Worm (Caenorhabditis elegans) whole organism, L1 larva: ENCODE data around the gene prdx-2.
A peak's percentile ranks its signal among the peaks of the same experiment; 100 is the strongest.

Experiments
- C16A3.4 ChIP-seq: fragments of 150-350 bp; optimal IDR thresholded peaks from 2 replicates; lab custom pipeline; 2014; ENCODE audit warnings: missing biosample characterization, missing genetic modification characterization
- C34B4.2 ChIP-seq: sonication (generic microtip); optimal IDR thresholded peaks from 2 replicates; lab custom pipeline; 2017; ENCODE audit warnings: mild to moderate bottlenecking, missing genetic modification characterization, missing compliant biosample characterization
- blmp-1 ChIP-seq: fragments of 150-350 bp; optimal IDR thresholded peaks from 2 replicates; lab custom pipeline; 2014; ENCODE audit warnings: missing biosample characterization, missing genetic modification characterization
- ceh-63 ChIP-seq: fragments of 200-800 bp; sonication (Bioruptor generic); optimal IDR thresholded peaks from 2 replicates; lab custom pipeline; 2018; ENCODE audit warnings: mild to moderate bottlenecking, missing genetic modification characterization, missing compliant biosample characterization
- ceh-8 ChIP-seq: fragments of 200-800 bp; sonication (Bioruptor generic); optimal IDR thresholded peaks from 2 replicates; lab custom pipeline; 2018; ENCODE audit warnings: mild to moderate bottlenecking, missing genetic modification characterization, moderate library complexity, missing compliant biosample characterization
- ceh-82 ChIP-seq, 3 experiments: fragments of 150-350 bp in 1 of 3; sonication (generic microtip) in 2 of 3; optimal IDR thresholded peaks; 2 replicates each; lab custom pipeline; 2014 to 2017; ENCODE audit warnings: missing biosample characterization in 3 of 3, missing genetic modification characterization in 3 of 3
- ces-1 ChIP-seq: fragments of 150-350 bp; optimal IDR thresholded peaks from 2 replicates; lab custom pipeline; 2014; ENCODE audit warnings: missing biosample characterization, missing genetic modification reagents, missing genetic modification characterization
- dpl-1 ChIP-seq, 3 experiments: fragments of 150-350 bp in 2 of 3; sonication (generic microtip) in 1 of 3; optimal IDR thresholded peaks; 2 replicates each; lab custom pipeline; 2014 to 2017; ENCODE audit warnings: missing biosample characterization in 3 of 3, missing genetic modification characterization in 3 of 3, missing genetic modification reagents in 3 of 3
- dsc-1 ChIP-seq: sonication (generic microtip); optimal IDR thresholded peaks from 2 replicates; lab custom pipeline; 2016; ENCODE audit warnings: mild to moderate bottlenecking, missing genetic modification characterization, missing compliant biosample characterization
- efl-1 ChIP-seq, 4 experiments: fragments of 150-350 bp; optimal IDR thresholded peaks in 3 of 4; peaks in 1 of 4; 1 replicate in 1 of 4; 2 replicates in 3 of 4; lab custom pipeline; 2014; ENCODE audit warnings: missing biosample characterization in 2 of 4, missing genetic modification characterization in 2 of 4, missing genetic modification reagents in 2 of 4
- egl-13 ChIP-seq: sonication (generic microtip); optimal IDR thresholded peaks from 2 replicates; lab custom pipeline; 2016; ENCODE audit warnings: missing genotype, missing genetic modification reagents, missing genetic modification characterization, missing compliant biosample characterization
- egl-27 ChIP-seq, 2 experiments: fragments of 150-350 bp in 1 of 2; sonication (generic microtip); optimal IDR thresholded peaks; 3 replicates each; lab custom pipeline; 2017 to 2018; ENCODE audit warnings: missing biosample characterization in 2 of 2, missing genetic modification characterization in 2 of 2, missing genetic modification reagents in 2 of 2
- elt-2 ChIP-seq: sonication (generic microtip); optimal IDR thresholded peaks from 2 replicates; lab custom pipeline; 2016; ENCODE audit warnings: missing genetic modification characterization, mild to moderate bottlenecking, inconsistent platforms, missing compliant biosample characterization, missing genetic modification reagents
- elt-3 ChIP-seq, 6 experiments: fragments of 150-350 bp in 1 of 6; sonication (generic microtip); optimal IDR thresholded peaks; 2 replicates each; lab custom pipeline; 2017 to 2018; ENCODE audit warnings: missing biosample characterization in 6 of 6, missing genetic modification characterization in 6 of 6, inconsistent platforms in 1 of 6
- ets-5 ChIP-seq: fragments of 200-800 bp; sonication (Bioruptor generic); IDR thresholded peaks from 2 replicates; pipeline ENCODE4 v1.3.6; 2022; ENCODE audit warnings: missing genetic modification characterization, missing compliant biosample characterization
- fkh-4 ChIP-seq: sonication (generic microtip); optimal IDR thresholded peaks from 2 replicates; lab custom pipeline; 2016; ENCODE audit warnings: missing compliant biosample characterization, missing genetic modification characterization, borderline replicate concordance
- isw-1 ChIP-seq: fragments of 200-800 bp; sonication (Bioruptor generic); IDR thresholded peaks from 2 replicates; pipeline ENCODE4 v1.3.6; 2022; ENCODE audit warnings: missing genetic modification characterization, missing compliant biosample characterization
- jun-1 ChIP-seq: fragments of 150-350 bp; optimal IDR thresholded peaks from 2 replicates; lab custom pipeline; 2014; ENCODE audit warnings: missing biosample characterization, missing genetic modification reagents, missing genetic modification characterization
- lin-15B ChIP-seq: fragments of 150-350 bp; sonication (generic microtip); optimal IDR thresholded peaks from 3 replicates; lab custom pipeline; 2014; ENCODE audit warnings: missing biosample characterization, missing genetic modification characterization
- lin-35 ChIP-seq, 2 experiments: fragments of 150-350 bp; optimal IDR thresholded peaks; 2 replicates each; lab custom pipeline; 2014; ENCODE audit warnings: missing biosample characterization in 2 of 2, missing genetic modification characterization in 2 of 2, missing genetic modification reagents in 2 of 2
- lsy-2 ChIP-seq, 2 experiments: fragments of 150-350 bp; optimal IDR thresholded peaks; 2 replicates each; lab custom pipeline; 2014; ENCODE audit warnings: missing biosample characterization in 2 of 2, missing genetic modification characterization in 2 of 2
- mdl-1 ChIP-seq, 2 experiments: fragments of 150-350 bp; optimal IDR thresholded peaks; 2 replicates each; lab custom pipeline; 2014 to 2017; ENCODE audit warnings: missing biosample characterization in 2 of 2, missing genetic modification characterization in 2 of 2, inconsistent platforms in 1 of 2
- mep-1 ChIP-seq: fragments of 150-350 bp; optimal IDR thresholded peaks from 2 replicates; lab custom pipeline; 2014; ENCODE audit warnings: missing biosample characterization, missing genetic modification characterization
- nhr-19 ChIP-seq: fragments of 200-800 bp; sonication (Bioruptor generic); conservative IDR thresholded peaks from 2 replicates; pipeline ENCODE4 v1.3.6; 2022; ENCODE audit warnings: missing genetic modification characterization, missing compliant biosample characterization
- nhr-20 ChIP-seq: sonication (generic microtip); optimal IDR thresholded peaks from 2 replicates; lab custom pipeline; 2016; ENCODE audit warnings: mild to moderate bottlenecking, missing genetic modification characterization, missing compliant biosample characterization
- nhr-237 ChIP-seq: fragments of 150-350 bp; optimal IDR thresholded peaks from 2 replicates; lab custom pipeline; 2014; ENCODE audit warnings: missing biosample characterization, missing genetic modification characterization
- nhr-47 ChIP-seq: sonication (generic microtip); optimal IDR thresholded peaks from 2 replicates; lab custom pipeline; 2016; ENCODE audit warnings: mild to moderate bottlenecking, missing genetic modification characterization, moderate library complexity, missing compliant biosample characterization
- nhr-71 ChIP-seq: sonication (generic microtip); optimal IDR thresholded peaks from 2 replicates; lab custom pipeline; 2016; ENCODE audit warnings: mild to moderate bottlenecking, missing genetic modification characterization, moderate library complexity, missing compliant biosample characterization
- nhr-90 ChIP-seq: sonication (generic microtip); optimal IDR thresholded peaks from 2 replicates; lab custom pipeline; 2016; ENCODE audit warnings: mild to moderate bottlenecking, missing genetic modification characterization, missing compliant biosample characterization; ENCODE audit not compliant: poor library complexity
- pqm-1 ChIP-seq: sonication (generic microtip); optimal IDR thresholded peaks from 3 replicates; lab custom pipeline; 2017; ENCODE audit warnings: missing biosample characterization, missing genetic modification characterization
- rnt-1 ChIP-seq: sonication (generic microtip); optimal IDR thresholded peaks from 2 replicates; lab custom pipeline; 2016; ENCODE audit warnings: mild to moderate bottlenecking, missing genetic modification characterization, moderate library complexity, missing compliant biosample characterization
- skn-1 ChIP-seq: fragments of 150-350 bp; optimal IDR thresholded peaks from 2 replicates; lab custom pipeline; 2014; ENCODE audit warnings: missing biosample characterization, missing genetic modification characterization
- snpc-4 ChIP-seq: fragments of 150-350 bp; optimal IDR thresholded peaks from 2 replicates; lab custom pipeline; 2014; ENCODE audit warnings: missing biosample characterization, missing genetic modification characterization
- snu-23 ChIP-seq: sonication (generic microtip); optimal IDR thresholded peaks from 2 replicates; lab custom pipeline; 2016; ENCODE audit warnings: missing genetic modification characterization, missing compliant biosample characterization
- sup-37 ChIP-seq: fragments of 200-800 bp; sonication (Bioruptor generic); optimal IDR thresholded peaks from 2 replicates; lab custom pipeline; 2018; ENCODE audit warnings: mild to moderate bottlenecking, missing genetic modification characterization, missing compliant biosample characterization
- swsn-7 ChIP-seq: sonication (generic microtip); optimal IDR thresholded peaks from 2 replicates; lab custom pipeline; 2016; ENCODE audit warnings: missing genetic modification characterization, missing compliant biosample characterization
- tbx-2 ChIP-seq: sonication (generic microtip); optimal IDR thresholded peaks from 2 replicates; lab custom pipeline; 2016; ENCODE audit warnings: missing genetic modification characterization, missing compliant biosample characterization
- tlp-1 ChIP-seq: fragments of 150-350 bp; optimal IDR thresholded peaks from 2 replicates; lab custom pipeline; 2014; ENCODE audit warnings: missing biosample characterization, missing genetic modification characterization
- unc-62 ChIP-seq: fragments of 150-350 bp; optimal IDR thresholded peaks from 2 replicates; lab custom pipeline; 2014; ENCODE audit warnings: missing biosample characterization, missing genetic modification reagents, missing genetic modification characterization
- unc-86 ChIP-seq: sonication (generic microtip); optimal IDR thresholded peaks from 2 replicates; lab custom pipeline; 2016; ENCODE audit warnings: missing genetic modification characterization, missing compliant biosample characterization
- xbp-1 ChIP-seq: sonication (generic microtip); optimal IDR thresholded peaks from 2 replicates; lab custom pipeline; 2016; ENCODE audit warnings: missing genetic modification characterization, missing compliant biosample characterization

The prdx-2 gene

ce11 chrII:5398779-5399178 is 20.8 kb downstream of the prdx-2 start, which contains the start of gene fbxl-3:
TSS of gene fbxl-3 (minus strand) at chrII:5398902.
- no peak for TF ChIP-seq efl-1 (optimal IDR thresholded peaks at IDR 0.05; lab: Kevin White, UChicago)
- TF ChIP-seq efl-1 (GFP tag; optimal IDR thresholded peaks at IDR 0.05 in 1 of 2; lab: Kevin White, UChicago): peak in 1 of 2 experiments; percentile 87
- TF ChIP-seq pqm-1: no peak
- TF ChIP-seq elt-3 (tag; optimal IDR thresholded peaks at IDR 0.05; lab: Kevin White, UChicago): peak in 1 of 6 experiments; percentile 39

ce11 chrII:5399201-5399600 is 21.2 kb downstream of the prdx-2 start, which contains the start of gene mog-5:
TSS of gene mog-5 (plus strand) at chrII:5399538.
- TF ChIP-seq mep-1 (tag; lab: Kevin White, UChicago): no peak
- TF ChIP-seq tbx-2 (tag; lab: Kevin White, UChicago): peak; percentile 28
- no peak for TF ChIP-seq ceh-63 (GFP tag; lab: Kevin White, UChicago)
- no peak for TF ChIP-seq ces-1 (GFP tag; lab: Kevin White, UChicago)
- TF ChIP-seq C16A3.4 (tag; lab: Kevin White, UChicago): peak; percentile 35
- TF ChIP-seq rnt-1: peak; percentile 20
- TF ChIP-seq jun-1: no peak
- TF ChIP-seq lin-15B (tag; lab: Kevin White, UChicago): no peak
- peak; percentile 7 for TF ChIP-seq snpc-4 (tag; lab: Kevin White, UChicago)
- no peak for TF ChIP-seq ets-5 (GFP tag; lab: Robert Waterston, UW)
- peak; percentile 32 for TF ChIP-seq nhr-90 (tag; lab: Kevin White, UChicago)
- TF ChIP-seq efl-1 (optimal IDR thresholded peaks at IDR 0.05; lab: Kevin White, UChicago): peak; percentile 14 to 41
- peak; percentile 36 to 93 for TF ChIP-seq efl-1 (GFP tag; optimal IDR thresholded peaks at IDR 0.05 in 1 of 2; lab: Kevin White, UChicago)
- TF ChIP-seq ceh-8: no peak
- TF ChIP-seq snu-23: peak; percentile 32
- TF ChIP-seq egl-13 (tag; lab: Kevin White, UChicago): no peak
- TF ChIP-seq lin-35 (GFP tag; optimal IDR thresholded peaks at IDR 0.05; lab: Kevin White, UChicago): peak in 1 of 2 experiments; percentile 33
- TF ChIP-seq nhr-47 (tag; lab: Kevin White, UChicago): peak; percentile 4
- peak; percentile 35 for TF ChIP-seq dsc-1
- TF ChIP-seq isw-1 (GFP tag; lab: Robert Waterston, UW): no peak
- TF ChIP-seq sup-37 (GFP tag; lab: Kevin White, UChicago): no peak
- TF ChIP-seq C34B4.2 (tag; lab: Kevin White, UChicago): no peak
- TF ChIP-seq lsy-2 (tag; optimal IDR thresholded peaks at IDR 0.05; lab: Kevin White, UChicago): peak; percentile 46 to 47
- peak; percentile 30 for TF ChIP-seq xbp-1 (tag; lab: Kevin White, UChicago)
- peak; percentile 7 for TF ChIP-seq elt-2 (tag; lab: Kevin White, UChicago)
- peak in 1 of 6 experiments; percentile 51 for TF ChIP-seq elt-3 (tag; optimal IDR thresholded peaks at IDR 0.05; lab: Kevin White, UChicago)
- peak in 2 of 3 experiments; percentile 10 to 23 for TF ChIP-seq ceh-82 (tag; optimal IDR thresholded peaks at IDR 0.05; lab: Kevin White, UChicago)
- no peak for TF ChIP-seq tlp-1 (tag; lab: Kevin White, UChicago)
- no peak for TF ChIP-seq unc-86 (tag; lab: Kevin White, UChicago)
- no peak for TF ChIP-seq nhr-237 (tag; lab: Kevin White, UChicago)
- TF ChIP-seq nhr-19 (GFP tag; lab: Robert Waterston, UW): 0 out of 2 replicates have a peak, but pooled peaks have one; percentile 10
- TF ChIP-seq blmp-1 (tag; lab: Kevin White, UChicago): peak; percentile 24
- peak; percentile 11 for TF ChIP-seq skn-1 (tag; lab: Kevin White, UChicago)
- TF ChIP-seq egl-27 (tag; optimal IDR thresholded peaks at IDR 0.05; lab: Kevin White, UChicago): no peak
- TF ChIP-seq nhr-20 (tag; lab: Kevin White, UChicago): peak; percentile 39
- peak in 1 of 2 experiments; percentile 1 for TF ChIP-seq mdl-1 (tag; optimal IDR thresholded peaks at IDR 0.05; lab: Kevin White, UChicago)
- peak; percentile 35 for TF ChIP-seq nhr-71 (tag; lab: Kevin White, UChicago)
- TF ChIP-seq dpl-1 (GFP tag; optimal IDR thresholded peaks at IDR 0.05; lab: Kevin White, UChicago): peak; percentile 8 to 41 (median 20)
- TF ChIP-seq unc-62 (GFP tag; lab: Kevin White, UChicago): no peak
- TF ChIP-seq fkh-4: no peak
- peak; percentile 25 for TF ChIP-seq swsn-7 (tag; lab: Kevin White, UChicago)
